Fruit fly (Drosophila melanogaster): ENCODE results near the gene CG12375.

DNA sequence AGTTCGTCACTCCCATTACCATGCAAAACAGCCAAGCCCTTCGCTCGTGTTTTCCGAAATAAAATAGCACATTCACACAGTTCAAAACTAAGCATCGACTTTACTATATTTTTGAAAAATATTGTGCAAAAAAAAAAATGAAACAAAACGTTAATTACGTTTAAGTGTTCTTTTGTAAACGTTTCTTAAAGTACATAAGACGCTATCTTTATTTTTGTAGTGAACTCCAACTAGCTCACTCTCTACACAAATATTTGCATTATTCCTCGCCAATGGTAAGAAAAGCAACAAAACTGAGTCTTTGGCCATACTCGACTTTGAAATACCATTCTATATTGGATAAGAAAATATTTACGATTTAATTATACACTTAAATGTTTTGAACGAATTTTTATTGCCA lies 4.0 kb upstream of the CG12375 start:
- TF ChIP-seq psq (optimal IDR thresholded peaks at IDR 0.05) (no peak), h (optimal IDR thresholded peaks at IDR 0.05) (no peak)
